Worm (Caenorhabditis elegans): ENCODE measurements around the gene jmjd-4.

DNA sequence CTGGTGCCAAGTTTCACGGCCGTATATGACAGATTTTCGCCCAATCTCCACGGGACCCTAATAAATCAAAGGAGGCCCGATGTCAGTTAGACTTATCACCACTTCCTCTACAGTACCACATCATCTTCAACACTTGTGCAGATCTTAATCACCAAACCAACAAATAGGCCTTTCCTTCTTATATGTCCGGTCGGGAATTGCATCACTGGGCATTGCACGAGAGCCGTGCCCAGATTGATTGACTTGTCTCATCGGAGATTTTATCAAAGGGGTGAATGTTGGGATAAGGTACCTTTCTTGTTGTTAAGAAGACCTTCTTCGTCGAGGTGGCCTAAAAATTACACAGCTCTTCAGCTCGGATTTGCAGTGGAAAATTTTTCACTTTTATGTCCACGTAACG lies 10.9 kb upstream of the jmjd-4 start:
- TF ChIP-seq K11D2.4 (GFP tag; IDR thresholded peaks at IDR 0.05) (no peak), let-526 (GFP tag; IDR thresholded peaks at IDR 0.05) (no peak), somi-1 (GFP tag; optimal IDR thresholded peaks at IDR 0.05) (no peak), F55B11.4 (tag; optimal IDR thresholded peaks at IDR 0.05; ENCODE audit: borderline replicate concordance, insufficient read depth) (no peak), F57C9.4 (tag; optimal IDR thresholded peaks at IDR 0.05) (no peak), Y56A3A.18 (GFP tag; IDR thresholded peaks at IDR 0.05) (no peak), sea-2 (GFP tag; IDR thresholded peaks at IDR 0.05) (no peak), snpc-4 (GFP tag; optimal IDR thresholded peaks at IDR 0.05) (no peak), snpc-4 (tag; optimal IDR thresholded peaks at IDR 0.05) (no peak), C06A6.2 (GFP tag; conservative IDR thresholded peaks at IDR 0.05) (no peak), dpl-1 (GFP tag; optimal IDR thresholded peaks at IDR 0.05) (no peak), lir-1 (GFP tag; conservative IDR thresholded peaks at IDR 0.05) (no peak), ceh-91 (GFP tag; IDR thresholded peaks at IDR 0.05) (no peak)
